Worm (Caenorhabditis elegans) whole organism, L4 larva: ENCODE data around the gene ZK180.6.

Source experiments
- nhr-25 ChIP-seq: sonication (generic microtip); optimal IDR thresholded peaks from 2 replicates; lab custom pipeline; 2017; ENCODE audit warnings: missing genetic modification characterization, mild to moderate bottlenecking, missing compliant biosample characterization, antibody characterized with exemption, moderate library complexity, borderline replicate concordance; ENCODE audit not compliant: insufficient read depth
- set-16 ChIP-seq: fragments of 200-800 bp; sonication (Bioruptor generic); IDR thresholded peaks from 2 replicates; pipeline ENCODE4 v1.3.6; 2022; ENCODE audit warnings: missing genetic modification reagents, missing genetic modification characterization, missing compliant biosample characterization

DNA sequence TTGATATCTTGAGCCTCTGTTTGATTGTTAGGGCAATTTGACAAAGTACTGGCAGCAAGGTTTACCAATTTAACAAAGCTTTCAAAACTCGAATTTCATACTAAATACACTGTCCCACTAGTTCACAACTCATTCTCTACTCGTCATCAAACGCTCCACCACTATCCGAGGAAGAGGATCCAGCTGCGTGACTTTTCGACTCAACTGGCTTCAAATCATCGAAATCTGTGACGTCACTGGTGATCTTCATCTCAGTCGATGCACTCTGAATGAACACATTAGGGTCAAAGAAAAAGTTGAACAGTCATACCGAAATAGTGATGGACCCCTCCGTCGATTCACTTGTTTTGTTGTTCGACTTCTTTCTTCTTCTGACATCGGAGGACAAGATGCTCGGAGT, 41.0 kb upstream of the ZK180.6 start:
- TF ChIP-seq nhr-25 (tag; lab: Kevin White, UChicago): no peak
- no peak for TF ChIP-seq set-16 (GFP tag; lab: Robert Waterston, UW)
